Worm (Caenorhabditis elegans) whole organism, early embryonic: Measurements from ENCODE around the gene acl-4.

Source experiments
- B0310.2 ChIP-seq: sonication (generic microtip); optimal IDR thresholded peaks from 2 replicates; lab custom pipeline; 2016; ENCODE audit warnings: mild to moderate bottlenecking, missing genetic modification characterization, missing compliant biosample characterization
- F13C5.2 ChIP-seq: sonication (generic microtip); optimal IDR thresholded peaks from 2 replicates; lab custom pipeline; 2017; ENCODE audit warnings: mild to moderate bottlenecking, missing genetic modification characterization, inconsistent platforms, missing compliant biosample characterization
- aly-1 ChIP-seq: sonication (generic microtip); optimal IDR thresholded peaks from 2 replicates; lab custom pipeline; 2016; ENCODE audit warnings: missing genetic modification characterization, missing compliant biosample characterization
- ama-1 ChIP-seq: fragments of 150-350 bp; optimal IDR thresholded peaks from 2 replicates; lab custom pipeline; 2014
- ceh-13 ChIP-seq: fragments of 200-800 bp; sonication (Bioruptor generic); optimal IDR thresholded peaks from 2 replicates; lab custom pipeline; 2018; ENCODE audit warnings: mild to moderate bottlenecking, missing genetic modification characterization, missing compliant biosample characterization
- ceh-36 ChIP-seq: sonication (generic microtip); optimal IDR thresholded peaks from 2 replicates; lab custom pipeline; 2016; ENCODE audit warnings: missing genetic modification characterization, inconsistent platforms, missing compliant biosample characterization
- ets-7 ChIP-seq: sonication (generic microtip); optimal IDR thresholded peaks from 2 replicates; lab custom pipeline; 2016; ENCODE audit warnings: missing genotype, missing genetic modification characterization, missing compliant biosample characterization
- flt-1 ChIP-seq: fragments of 200-800 bp; sonication (Bioruptor generic); IDR thresholded peaks from 2 replicates; pipeline ENCODE4 v1.3.6; 2022; ENCODE audit warnings: missing genetic modification characterization, missing compliant biosample characterization
- hmbx-1 ChIP-seq: sonication (generic microtip); optimal IDR thresholded peaks from 2 replicates; lab custom pipeline; 2016; ENCODE audit warnings: mild to moderate bottlenecking, missing genetic modification characterization, missing compliant biosample characterization
- hmg-4 ChIP-seq: fragments of 200-800 bp; sonication (Bioruptor generic); optimal IDR thresholded peaks from 2 replicates; lab custom pipeline; 2018; ENCODE audit warnings: mild to moderate bottlenecking, missing genetic modification characterization, missing compliant biosample characterization
- hnd-1 ChIP-seq: sonication (generic microtip); optimal IDR thresholded peaks from 2 replicates; lab custom pipeline; 2016; ENCODE audit warnings: missing genetic modification characterization, missing compliant biosample characterization
- pes-1 ChIP-seq: fragments of 200-800 bp; sonication (Bioruptor generic); IDR thresholded peaks from 2 replicates; pipeline ENCODE4 v1.3.6; 2022; ENCODE audit warnings: missing genetic modification reagents, missing genetic modification characterization, missing compliant biosample characterization
- scrt-1 ChIP-seq: fragments of 200-800 bp; sonication (Bioruptor generic); IDR thresholded peaks from 2 replicates; pipeline ENCODE4 v1.3.6; 2022; ENCODE audit warnings: missing genetic modification characterization, missing compliant biosample characterization
- sea-1 ChIP-seq: fragments of 200-800 bp; sonication (Bioruptor generic); conservative IDR thresholded peaks from 2 replicates; pipeline ENCODE4 v1.3.6; 2022; ENCODE audit warnings: missing genetic modification characterization, missing compliant biosample characterization
- tbx-11 ChIP-seq: fragments of 200-800 bp; sonication (Bioruptor generic); IDR thresholded peaks from 2 replicates; pipeline ENCODE4 v1.3.6; 2022; ENCODE audit warnings: missing genetic modification characterization, missing compliant biosample characterization
- tbx-37 ChIP-seq: fragments of 200-800 bp; sonication (Bioruptor generic); conservative IDR thresholded peaks from 2 replicates; pipeline ENCODE4 v1.3.6; 2022; ENCODE audit warnings: missing genetic modification reagents, missing genetic modification characterization, missing compliant biosample characterization
- tra-4 ChIP-seq: sonication (generic microtip); optimal IDR thresholded peaks from 2 replicates; lab custom pipeline; 2017; ENCODE audit warnings: missing genetic modification characterization, missing compliant biosample characterization

acl-4 gene

DNA sequence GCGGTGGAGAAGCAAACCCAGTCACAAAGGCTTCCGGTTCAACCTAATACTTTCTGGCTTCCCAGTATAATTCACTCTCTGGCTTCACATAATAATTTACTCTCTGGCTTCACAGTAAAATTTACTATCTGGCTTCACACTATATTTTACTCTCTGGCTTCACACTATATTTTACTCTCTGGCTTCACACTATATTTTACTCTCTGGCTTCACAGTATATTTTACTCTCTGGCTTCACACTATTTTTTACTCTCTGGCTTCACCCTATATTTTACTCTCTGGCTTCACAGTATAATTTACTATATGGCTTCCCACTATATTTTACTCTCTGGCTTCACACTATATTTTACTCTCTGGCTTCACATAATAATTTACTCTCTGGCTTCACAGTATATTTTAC is 13.4 kb downstream of the acl-4 start:
- 0 out of 2 replicates have a peak, but pooled peaks have one; percentile 3 for TF ChIP-seq tbx-37 (GFP tag; lab: Robert Waterston, UW)

ce11 chrX:2051602-2052001 is 18.6 kb downstream of the acl-4 start, which contains the start of gene Y102A11A.1:
TSS of gene Y102A11A.1 (plus strand) at chrX:2051824.
- no peak for TF ChIP-seq F13C5.2 (tag; lab: Kevin White, UChicago)
- TF ChIP-seq tbx-11 (GFP tag; lab: Robert Waterston, UW), result no peak
- no peak for TF ChIP-seq B0310.2 (tag; lab: Kevin White, UChicago)
- no peak for TF ChIP-seq pes-1 (GFP tag; lab: Robert Waterston, UW)
- no peak for TF ChIP-seq tra-4 (tag; lab: Kevin White, UChicago)
- TF ChIP-seq tbx-37 (GFP tag; lab: Robert Waterston, UW), result no peak

- no peak for TF ChIP-seq tra-4 (tag; lab: Kevin White, UChicago)
- TF ChIP-seq hnd-1, result no peak
- no peak for TF ChIP-seq hmbx-1 (tag; lab: Kevin White, UChicago)
- no peak for TF ChIP-seq tbx-37 (GFP tag; lab: Robert Waterston, UW)
- TF ChIP-seq pes-1 (GFP tag; lab: Robert Waterston, UW), result no peak
- TF ChIP-seq hmg-4 (GFP tag; lab: Kevin White, UChicago), result no peak
- no peak for TF ChIP-seq F13C5.2 (tag; lab: Kevin White, UChicago)
- no peak for TF ChIP-seq tbx-11 (GFP tag; lab: Robert Waterston, UW)
- no peak for TF ChIP-seq B0310.2 (tag; lab: Kevin White, UChicago)
- TF ChIP-seq ceh-13, result no peak
- no peak for TF ChIP-seq ceh-36
- no peak for TF ChIP-seq scrt-1
- no peak for TF ChIP-seq ets-7 (tag; lab: Kevin White, UChicago)
- no peak for TF ChIP-seq sea-1 (GFP tag; lab: Robert Waterston, UW)
Measured at ce11 chrX:2050212-2050611, 20.0 kb downstream of the acl-4 start.

ce11 chrX:2048865-2049405 is 21.3 kb downstream of the acl-4 start:
- no peak for TF ChIP-seq tbx-37 (GFP tag; lab: Robert Waterston, UW)
- TF ChIP-seq hnd-1, result no peak
- no peak for TF ChIP-seq hmbx-1 (tag; lab: Kevin White, UChicago)
- no peak for TF ChIP-seq ceh-36
- no peak for TF ChIP-seq aly-1 (tag; lab: Kevin White, UChicago)
- TF ChIP-seq tra-4 (tag; lab: Kevin White, UChicago), result no peak
- TF ChIP-seq ama-1 (lab: Kevin White, UChicago), result no peak
- no peak for TF ChIP-seq sea-1 (GFP tag; lab: Robert Waterston, UW)
- no peak for TF ChIP-seq pes-1 (GFP tag; lab: Robert Waterston, UW)
- no peak for TF ChIP-seq scrt-1
- no peak for TF ChIP-seq tbx-11 (GFP tag; lab: Robert Waterston, UW)
- no peak for TF ChIP-seq ets-7 (tag; lab: Kevin White, UChicago)
- no peak for TF ChIP-seq ceh-13
- TF ChIP-seq B0310.2 (tag; lab: Kevin White, UChicago), result no peak
- TF ChIP-seq F13C5.2 (tag; lab: Kevin White, UChicago), result no peak
- TF ChIP-seq flt-1 (GFP tag; lab: Robert Waterston, UW), result no peak
- TF ChIP-seq hmg-4 (GFP tag; lab: Kevin White, UChicago), result no peak

ce11 chrX:2047208-2047946 is 22.9 kb downstream of the acl-4 start:
- TF ChIP-seq F13C5.2 (tag; lab: Kevin White, UChicago), result no peak

- TF ChIP-seq B0310.2 (tag; lab: Kevin White, UChicago) (peak; percentile 4), tbx-11 (GFP tag; lab: Robert Waterston, UW) (no peak), hmg-4 (GFP tag; lab: Kevin White, UChicago) (peak; percentile 66), ama-1 (lab: Kevin White, UChicago) (no peak), pes-1 (GFP tag; lab: Robert Waterston, UW) (0 out of 2 replicates have a peak, but pooled peaks have one; percentile 5), hnd-1 (no peak), flt-1 (GFP tag; lab: Robert Waterston, UW) (0 out of 2 replicates have a peak, but pooled peaks have one; percentile 19), ceh-36 (peak; percentile 62)
Measured at ce11 chrX:2046124-2046722, 24.0 kb downstream of the acl-4 start, which contains the start of gene igcm-4. TSS of gene igcm-4 (minus strand) at chrX:2046360.

ce11 chrX:2045603-2046002 is 24.6 kb downstream of the acl-4 start:
- TF ChIP-seq ets-7 (tag; lab: Kevin White, UChicago) (no peak), B0310.2 (tag; lab: Kevin White, UChicago) (no peak), pes-1 (GFP tag; lab: Robert Waterston, UW) (no peak), hmbx-1 (tag; lab: Kevin White, UChicago) (no peak), hmg-4 (GFP tag; lab: Kevin White, UChicago) (no peak), tbx-37 (GFP tag; lab: Robert Waterston, UW) (no peak), tra-4 (tag; lab: Kevin White, UChicago) (no peak)
